Worm (Caenorhabditis elegans) whole organism, late embryonic: ENCODE measurements around the gene cdk-1.

Experiments used
- T23F11.4 ChIP-seq: fragments of 200-800 bp; sonication (Bioruptor generic); optimal IDR thresholded peaks from 2 replicates; lab custom pipeline; 2018; ENCODE audit warnings: mild to moderate bottlenecking, missing genetic modification characterization, missing compliant biosample characterization
- ceh-2 ChIP-seq: sonication (generic microtip); optimal IDR thresholded peaks from 2 replicates; lab custom pipeline; 2016; ENCODE audit warnings: missing genotype, missing genetic modification characterization, missing compliant biosample characterization
- ceh-48 ChIP-seq: sonication (generic microtip); optimal IDR thresholded peaks from 2 replicates; lab custom pipeline; 2016; ENCODE audit warnings: missing genetic modification characterization, inconsistent platforms, missing compliant biosample characterization
- dve-1 ChIP-seq: sonication (generic microtip); optimal IDR thresholded peaks from 2 replicates; lab custom pipeline; 2017; ENCODE audit warnings: antibody characterized with exemption, mild to moderate bottlenecking, missing genetic modification characterization, missing compliant biosample characterization
- elt-4 ChIP-seq: sonication (generic microtip); optimal IDR thresholded peaks from 2 replicates; lab custom pipeline; 2016; ENCODE audit warnings: missing genetic modification characterization, missing compliant biosample characterization
- fkh-10 ChIP-seq: fragments of 150-350 bp; optimal IDR thresholded peaks from 2 replicates; lab custom pipeline; 2014; ENCODE audit warnings: missing biosample characterization, missing genetic modification reagents, missing genetic modification characterization
- fkh-6 ChIP-seq: sonication (generic microtip); optimal IDR thresholded peaks from 2 replicates; lab custom pipeline; 2016; ENCODE audit warnings: missing genetic modification characterization, missing compliant biosample characterization
- hlh-8 ChIP-seq: sonication (generic microtip); optimal IDR thresholded peaks from 2 replicates; lab custom pipeline; 2016; ENCODE audit warnings: missing genotype, missing genetic modification characterization, missing compliant biosample characterization
- pat-9 ChIP-seq: fragments of 200-800 bp; sonication (Bioruptor generic); optimal IDR thresholded peaks from 2 replicates; lab custom pipeline; 2018; ENCODE audit warnings: mild to moderate bottlenecking, missing genetic modification characterization, moderate library complexity, missing compliant biosample characterization
- pax-1 ChIP-seq: fragments of 150-350 bp; optimal IDR thresholded peaks from 2 replicates; lab custom pipeline; 2014; ENCODE audit warnings: missing biosample characterization, missing genetic modification characterization
- pha-4 ChIP-seq: fragments of 150-350 bp; optimal IDR thresholded peaks from 2 replicates; lab custom pipeline; 2018; ENCODE audit warnings: missing biosample characterization, missing genetic modification reagents, missing genetic modification characterization

- TF ChIP-seq elt-4 (tag; lab: Kevin White, UChicago) (no peak), fkh-10 (GFP tag; lab: Kevin White, UChicago) (no peak), pat-9 (tag; lab: Kevin White, UChicago) (no peak), fkh-6 (no peak), hlh-8 (no peak), ceh-2 (tag; lab: Kevin White, UChicago) (no peak), dve-1 (no peak), pax-1 (tag; lab: Kevin White, UChicago) (no peak), pha-4 (tag; lab: Kevin White, UChicago) (no peak), ceh-48 (no peak), T23F11.4 (GFP tag; lab: Kevin White, UChicago) (no peak)
Measured at ce11 chrIII:9697886-9698285, 49.4 kb upstream of the cdk-1 start.
